Fruit fly (Drosophila melanogaster) whole organism, embryonic: ENCODE data around the gene Calr.

ENCODE experiments used
- Aef1 ChIP-seq: fragments of 200-800 bp; sonication (Bioruptor generic); IDR thresholded peaks from 3 replicates; pipeline ENCODE4 v1.3.6; 2022; ENCODE audit warnings: missing biosample characterization, missing genetic modification characterization
- Antp ChIP-seq: fragments of 200-800 bp; sonication (Bioruptor generic); optimal IDR thresholded peaks from 3 replicates; lab custom pipeline; 2016; ENCODE audit warnings: missing biosample characterization, missing genetic modification characterization
- Atf3 ChIP-seq: fragments of 200-800 bp; sonication (Bioruptor generic); optimal IDR thresholded peaks from 3 replicates; lab custom pipeline; 2016; ENCODE audit warnings: missing biosample characterization, missing genetic modification characterization
- Atf6 ChIP-seq: fragments of 200-800 bp; sonication (Bioruptor generic); IDR thresholded peaks from 2 replicates; pipeline ENCODE4 v1.3.6; 2022; ENCODE audit warnings: missing biosample characterization, missing genetic modification characterization
- Awh ChIP-seq: fragments of 200-800 bp; sonication (Bioruptor generic); IDR thresholded peaks from 2 replicates; pipeline ENCODE4, ENCODE4 v1.3.6; 2022; ENCODE audit warnings: missing biosample characterization, missing genetic modification characterization
- B-H1 ChIP-seq: fragments of 200-800 bp; sonication (Bioruptor generic); IDR thresholded peaks from 3 replicates; pipeline ENCODE4 v1.3.6; 2022; ENCODE audit warnings: missing biosample characterization, missing genetic modification characterization
- Bgb ChIP-seq: fragments of 200-800 bp; sonication (Bioruptor generic); IDR thresholded peaks from 2 replicates; pipeline ENCODE4 v1.3.6; 2022; ENCODE audit warnings: missing biosample characterization, missing genetic modification characterization; ENCODE audit not compliant: partially characterized antibody
- CG10366 ChIP-seq: fragments of 200-800 bp; sonication (Bioruptor generic); IDR thresholded peaks from 2 replicates; pipeline ENCODE4 v1.3.6; 2022; ENCODE audit warnings: missing biosample characterization, missing genetic modification characterization
- CG11560 ChIP-seq: fragments of 200-800 bp; sonication (Bioruptor generic); IDR thresholded peaks from 3 replicates; pipeline ENCODE4 v1.3.6; 2022; ENCODE audit warnings: missing biosample characterization, missing genetic modification characterization
- CG11696 ChIP-seq: fragments of 200-800 bp; sonication (Bioruptor generic); IDR thresholded peaks from 2 replicates; pipeline ENCODE4 v1.3.6; 2022; ENCODE audit warnings: missing biosample characterization, missing genetic modification characterization
- CG13287 ChIP-seq: fragments of 200-800 bp; sonication (Bioruptor generic); IDR thresholded peaks from 2 replicates; pipeline ENCODE4 v1.3.6; 2022; ENCODE audit warnings: missing biosample characterization, missing genetic modification characterization; ENCODE audit not compliant: partially characterized antibody
- CG13296 ChIP-seq: fragments of 200-800 bp; sonication (Bioruptor generic); optimal IDR thresholded peaks from 3 replicates; lab custom pipeline; 2018; ENCODE audit warnings: missing biosample characterization, mild to moderate bottlenecking, missing genetic modification characterization
- CG13424 ChIP-seq: fragments of 200-800 bp; sonication (Bioruptor generic); optimal IDR thresholded peaks from 2 replicates; lab custom pipeline; 2019; ENCODE audit warnings: missing biosample characterization, mild to moderate bottlenecking, missing genetic modification characterization, moderate library complexity
- CG13775 ChIP-seq: fragments of 200-800 bp; sonication (Bioruptor generic); optimal IDR thresholded peaks from 3 replicates; lab custom pipeline; 2017; ENCODE audit warnings: missing biosample characterization, mild to moderate bottlenecking, missing genetic modification characterization
- CG14441 ChIP-seq: fragments of 200-800 bp; sonication (Bioruptor generic); IDR thresholded peaks from 2 replicates; pipeline ENCODE4 v1.3.6; 2022; ENCODE audit warnings: missing biosample characterization, missing genetic modification characterization
- CG1529 ChIP-seq: fragments of 200-800 bp; sonication (Bioruptor generic); optimal IDR thresholded peaks from 3 replicates; lab custom pipeline; 2018; ENCODE audit warnings: missing biosample characterization, missing genetic modification characterization
- CG16815 ChIP-seq: fragments of 200-800 bp; sonication (Bioruptor generic); optimal IDR thresholded peaks from 3 replicates; lab custom pipeline; 2017; ENCODE audit warnings: missing biosample characterization, mild to moderate bottlenecking, missing genetic modification characterization
- CG2120 ChIP-seq: fragments of 200-800 bp; sonication (Bioruptor generic); optimal IDR thresholded peaks from 3 replicates; lab custom pipeline; 2016; ENCODE audit warnings: missing biosample characterization, missing genetic modification characterization
- CG30403 ChIP-seq: fragments of 200-800 bp; sonication (Bioruptor generic); optimal IDR thresholded peaks from 3 replicates; lab custom pipeline; 2016; ENCODE audit warnings: missing biosample characterization, missing genetic modification characterization
- CG3838 ChIP-seq: fragments of 200-800 bp; sonication (Bioruptor generic); optimal IDR thresholded peaks from 3 replicates; lab custom pipeline; 2016; ENCODE audit warnings: missing biosample characterization, missing genetic modification characterization
- CG4404 ChIP-seq: fragments of 200-800 bp; sonication (Bioruptor generic); IDR thresholded peaks from 2 replicates; pipeline ENCODE4 v1.3.6; 2022; ENCODE audit warnings: missing biosample characterization, missing genetic modification characterization
- CG8290 ChIP-seq, 3 experiments: fragments of 200-800 bp; sonication (Bioruptor generic); optimal IDR thresholded peaks; 2 replicates each; lab custom pipeline; 2016 to 2019; ENCODE audit warnings: missing biosample characterization in 3 of 3, missing genetic modification characterization in 3 of 3, mild to moderate bottlenecking in 2 of 3, moderate library complexity in 1 of 3
- CG8765 ChIP-seq: fragments of 200-800 bp; sonication (Bioruptor generic); IDR thresholded peaks from 2 replicates; pipeline ENCODE4 v1.3.6; 2022; ENCODE audit warnings: missing biosample characterization, missing genetic modification characterization
- CG9817 ChIP-seq: fragments of 200-800 bp; sonication (Bioruptor generic); optimal IDR thresholded peaks from 2 replicates; lab custom pipeline; 2018; ENCODE audit warnings: missing biosample characterization, mild to moderate bottlenecking, missing genetic modification characterization, moderate library complexity
- CTCF ChIP-seq: fragments of 200-800 bp; sonication (Bioruptor generic); optimal IDR thresholded peaks from 2 replicates; lab custom pipeline; 2017; ENCODE audit warnings: missing biosample characterization, mild to moderate bottlenecking, missing genetic modification characterization, moderate library complexity
- D19A ChIP-seq: fragments of 200-800 bp; optimal IDR thresholded peaks from 3 replicates; lab custom pipeline; 2019; ENCODE audit warnings: missing biosample characterization, mild to moderate bottlenecking, missing genetic modification characterization, moderate library complexity
- E2f1 ChIP-seq: fragments of 200-800 bp; sonication (Bioruptor generic); IDR thresholded peaks from 2 replicates; pipeline ENCODE4 v1.3.6; 2022; ENCODE audit warnings: missing biosample characterization, missing genetic modification characterization
- Fer2 ChIP-seq: fragments of 200-800 bp; sonication (Bioruptor generic); optimal IDR thresholded peaks from 2 replicates; lab custom pipeline; 2018; ENCODE audit warnings: missing biosample characterization, mild to moderate bottlenecking, missing genetic modification characterization, moderate library complexity
- H15 ChIP-seq: fragments of 200-800 bp; sonication (Bioruptor generic); IDR thresholded peaks from 3 replicates; pipeline ENCODE4 v1.3.6; 2022; ENCODE audit warnings: missing biosample characterization, missing genetic modification characterization
- Hr3 ChIP-seq: fragments of 200-800 bp; sonication (Bioruptor generic); optimal IDR thresholded peaks from 3 replicates; lab custom pipeline; 2016; ENCODE audit warnings: missing biosample characterization, missing genetic modification characterization
- Jarid2 ChIP-seq: fragments of 200-800 bp; sonication (Bioruptor generic); optimal IDR thresholded peaks from 3 replicates; lab custom pipeline; 2017; ENCODE audit warnings: mild to moderate bottlenecking, missing biosample characterization, missing genetic modification reagents, missing genetic modification characterization
- Lhr ChIP-seq: fragments of 200-800 bp; sonication (Bioruptor generic); optimal IDR thresholded peaks from 3 replicates; lab custom pipeline; 2017; ENCODE audit warnings: mild to moderate bottlenecking, missing biosample characterization, missing genetic modification reagents, missing genetic modification characterization
- Mad ChIP-seq: fragments of 200-800 bp; sonication (Bioruptor generic); optimal IDR thresholded peaks from 2 replicates; lab custom pipeline; 2016; ENCODE audit warnings: missing biosample characterization, missing genetic modification characterization
- Ptx1 ChIP-seq: fragments of 200-800 bp; sonication (Bioruptor generic); IDR thresholded peaks from 2 replicates; pipeline ENCODE4 v1.3.6; 2022; ENCODE audit warnings: missing biosample characterization, missing genetic modification characterization
- Trl ChIP-seq, 3 experiments: fragments of >200 bp in 2 of 3; fragments of 200-800 bp in 1 of 3; sonication (Bioruptor generic) in 1 of 3; optimal IDR thresholded peaks; 2 replicates in 1 of 3; 3 replicates in 2 of 3; lab custom pipeline; 2016 to 2017; ENCODE audit warnings: missing biosample characterization in 1 of 3, missing genetic modification characterization in 1 of 3
- Xbp1 ChIP-seq: fragments of 200-800 bp; sonication (Bioruptor generic); optimal IDR thresholded peaks from 3 replicates; lab custom pipeline; 2016; ENCODE audit warnings: missing biosample characterization, mild to moderate bottlenecking, missing genetic modification characterization
- bsh ChIP-seq, 2 experiments: fragments of 200-800 bp; sonication (Bioruptor generic); optimal IDR thresholded peaks; 2 replicates each; lab custom pipeline; 2017 to 2018; ENCODE audit warnings: mild to moderate bottlenecking in 2 of 2, missing biosample characterization in 2 of 2, missing genetic modification characterization in 2 of 2, moderate library complexity in 1 of 2
- chm ChIP-seq: fragments of 200-800 bp; sonication (Bioruptor generic); IDR thresholded peaks from 2 replicates; pipeline ENCODE4 v1.3.6; 2022; ENCODE audit warnings: missing biosample characterization, missing genetic modification characterization
- da ChIP-seq: fragments of 200-800 bp; sonication (Bioruptor generic); optimal IDR thresholded peaks from 2 replicates; lab custom pipeline; 2016; ENCODE audit warnings: missing biosample characterization, missing genetic modification characterization
- fd102C ChIP-seq: fragments of 200-800 bp; sonication (Bioruptor generic); optimal IDR thresholded peaks from 2 replicates; lab custom pipeline; 2018; ENCODE audit warnings: missing biosample characterization, mild to moderate bottlenecking, missing genetic modification characterization, moderate library complexity
- grau ChIP-seq: fragments of 200-800 bp; optimal IDR thresholded peaks from 3 replicates; lab custom pipeline; 2019; ENCODE audit warnings: missing biosample characterization, mild to moderate bottlenecking, missing genetic modification characterization, moderate library complexity
- jumu ChIP-seq: fragments of 200-800 bp; sonication (Bioruptor generic); optimal IDR thresholded peaks from 3 replicates; lab custom pipeline; 2016; ENCODE audit warnings: missing biosample characterization, missing genetic modification characterization
- ken ChIP-seq: fragments of 200-800 bp; sonication (Bioruptor generic); IDR thresholded peaks from 3 replicates; pipeline ENCODE4 v1.3.6; 2022; ENCODE audit warnings: missing biosample characterization, missing genetic modification characterization
- lab ChIP-seq: fragments of 200-800 bp; sonication (Bioruptor generic); optimal IDR thresholded peaks from 3 replicates; lab custom pipeline; 2017; ENCODE audit warnings: missing biosample characterization, missing genetic modification characterization, mild to moderate bottlenecking, moderate library complexity, missing genetic modification reagents
- lola ChIP-seq, 3 experiments: fragments of >200 bp in 2 of 3; fragments of 200-800 bp in 1 of 3; sonication (Bioruptor generic) in 1 of 3; optimal IDR thresholded peaks; 2 replicates each; lab custom pipeline; 2017 to 2019; ENCODE audit warnings: missing biosample characterization in 3 of 3, missing genetic modification characterization in 3 of 3, mild to moderate bottlenecking in 1 of 3, moderate library complexity in 1 of 3
- luna ChIP-seq: fragments of 200-800 bp; sonication (Bioruptor generic); optimal IDR thresholded peaks from 2 replicates; lab custom pipeline; 2016; ENCODE audit warnings: missing biosample characterization, missing genetic modification characterization
- oc ChIP-seq: fragments of 200-800 bp; sonication (Bioruptor generic); optimal IDR thresholded peaks from 2 replicates; lab custom pipeline; 2018; ENCODE audit warnings: missing biosample characterization, mild to moderate bottlenecking, missing genetic modification characterization, moderate library complexity
- sr ChIP-seq: fragments of 200-800 bp; sonication (Bioruptor generic); IDR thresholded peaks from 3 replicates; pipeline ENCODE4 v1.3.6; 2022; ENCODE audit warnings: missing biosample characterization, missing genetic modification characterization
- vnd ChIP-seq: fragments of 200-800 bp; sonication (Bioruptor generic); IDR thresholded peaks from 3 replicates; pipeline ENCODE4 v1.3.6; 2022; ENCODE audit warnings: missing biosample characterization, missing genetic modification characterization; ENCODE audit not compliant: partially characterized antibody

Gene Calr

dm6 chr3R:9586663-9587248, 43.9 kb downstream of the Calr start, which contains the start of gene P58IPK (continued):
- TF ChIP-seq vnd (GFP tag; lab: Robert Waterston, UW) (peak; percentile 90), Antp (peak; percentile 77), CG9817 (tag; lab: Kevin White, UChicago) (peak; percentile 68), Trl (optimal IDR thresholded peaks at IDR 0.05; lab: Kevin White, UChicago) (no peak), Trl (GFP tag; optimal IDR thresholded peaks at IDR 0.05; lab: Kevin White, UChicago) (peak; percentile 70), Atf6 (GFP tag; lab: Robert Waterston, UW) (no peak; the same call in 1 of the 2 replicates), Xbp1 (peak; percentile 98), CTCF (GFP tag; lab: Kevin White, UChicago) (no peak), CG2120 (peak; percentile 87), chm (GFP tag; lab: Robert Waterston, UW) (no peak; the same call in 1 of the 2 replicates), CG10366 (GFP tag; lab: Robert Waterston, UW) (peak; percentile 56), CG11560 (peak; percentile 8; the same call in 1 of the 3 replicates), CG1529 (GFP tag; lab: Kevin White, UChicago) (no peak), lola (GFP tag; optimal IDR thresholded peaks at IDR 0.05; lab: Kevin White, UChicago) (peak in 1 of 3 experiments; percentile 46), CG13424 (tag; lab: Kevin White, UChicago) (peak; percentile 62), CG3838 (GFP tag; lab: Kevin White, UChicago) (peak; percentile 52), D19A (tag; lab: Kevin White, UChicago) (no peak), CG14441 (GFP tag; lab: Robert Waterston, UW) (peak; percentile 77), luna (GFP tag; lab: Kevin White, UChicago) (no peak), B-H1 (GFP tag; lab: Robert Waterston, UW) (no peak), oc (no peak), da (peak; percentile 34), CG4404 (GFP tag; lab: Robert Waterston, UW) (peak; percentile 50; the same call in 1 of the 2 replicates), CG8290 (GFP tag; optimal IDR thresholded peaks at IDR 0.05; lab: Kevin White, UChicago) (peak; percentile 40), CG8290 (tag; optimal IDR thresholded peaks at IDR 0.05; lab: Kevin White, UChicago) (peak in 1 of 2 experiments; percentile 87), lab (GFP tag; lab: Kevin White, UChicago) (peak; percentile 40), CG8765 (GFP tag; lab: Robert Waterston, UW) (no peak), E2f1 (GFP tag; lab: Robert Waterston, UW) (0 out of 2 replicates have a peak, but pooled peaks have one; percentile 21), H15 (GFP tag; lab: Robert Waterston, UW) (peak; percentile 45; the same call in 1 of the 3 replicates), Mad (peak; percentile 83), Awh (no peak), Fer2 (tag; lab: Kevin White, UChicago) (no peak), CG30403 (GFP tag; lab: Kevin White, UChicago) (peak; percentile 80), CG13775 (GFP tag; lab: Kevin White, UChicago) (peak; percentile 36), CG13296 (GFP tag; lab: Kevin White, UChicago) (peak; percentile 28), ken (GFP tag; lab: Robert Waterston, UW) (peak; percentile 78), grau (peak; percentile 64), CG13287 (GFP tag; lab: Robert Waterston, UW) (peak; percentile 97), Atf3 (GFP tag; lab: Kevin White, UChicago) (peak; percentile 68), fd102C (GFP tag; lab: Kevin White, UChicago) (no peak), sr (GFP tag; lab: Robert Waterston, UW) (peak; percentile 71), Jarid2 (GFP tag; lab: Kevin White, UChicago) (peak; percentile 40), Aef1 (GFP tag; lab: Robert Waterston, UW) (peak; percentile 32; the same call in 2 of the 3 replicates), CG16815 (peak; percentile 22), Lhr (GFP tag; lab: Kevin White, UChicago) (peak; percentile 65), CG11696 (GFP tag; lab: Robert Waterston, UW) (no peak), bsh (GFP tag; optimal IDR thresholded peaks at IDR 0.05; lab: Kevin White, UChicago) (peak in 1 of 2 experiments; percentile 45), Hr3 (peak; percentile 46), jumu (GFP tag; lab: Kevin White, UChicago) (peak; percentile 76), Bgb (GFP tag; lab: Robert Waterston, UW) (peak; percentile 98), Ptx1 (GFP tag; lab: Robert Waterston, UW) (peak; percentile 52)
